Worm (Caenorhabditis elegans): ENCODE results near the gene ctsa-2.

DNA sequence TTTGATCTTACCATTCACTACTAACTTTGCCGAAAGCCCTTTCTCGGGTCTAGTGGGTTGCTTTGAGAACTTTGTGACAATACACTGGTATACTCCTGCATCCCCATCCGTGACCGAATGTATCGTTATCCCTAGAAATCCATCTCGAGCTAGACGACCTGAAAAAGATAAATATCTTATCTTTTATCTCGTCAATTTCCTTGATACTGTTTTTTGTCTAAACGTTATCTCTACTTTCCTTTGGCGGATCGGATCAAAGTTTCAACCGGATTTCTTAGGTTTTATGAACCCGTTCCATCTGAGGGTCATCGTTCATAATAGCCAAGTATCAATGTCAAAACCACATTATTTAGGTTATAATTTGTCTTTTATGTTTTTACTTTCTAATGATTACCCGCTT lies 45.9 kb downstream of the ctsa-2 start:
- TF ChIP-seq nfya-1 (tag; optimal IDR thresholded peaks at IDR 0.05; ENCODE audit: borderline replicate concordance, insufficient read depth) (no peak), akir-1 (GFP tag; optimal IDR thresholded peaks at IDR 0.05) (no peak), unc-62 (GFP tag; optimal IDR thresholded peaks at IDR 0.05) (no peak), K11D2.4 (GFP tag; IDR thresholded peaks at IDR 0.05) (no peak)

Data from whole organism, young adult.